Fruit fly (Drosophila melanogaster) whole organism, embryonic: ENCODE results near the gene CG34278.

Experiments
- CG12155 ChIP-seq: fragments of 200-800 bp; sonication (Bioruptor generic); optimal IDR thresholded peaks from 3 replicates; lab custom pipeline; 2016; ENCODE audit warnings: missing biosample characterization, missing genetic modification characterization
- CG31224 ChIP-seq: fragments of 200-800 bp; sonication (Bioruptor generic); IDR thresholded peaks from 2 replicates; pipeline ENCODE4 v1.3.6; 2022; ENCODE audit warnings: missing biosample characterization, missing genetic modification characterization
- D19A ChIP-seq: fragments of 200-800 bp; optimal IDR thresholded peaks from 3 replicates; lab custom pipeline; 2019; ENCODE audit warnings: missing biosample characterization, mild to moderate bottlenecking, missing genetic modification characterization, moderate library complexity
- Mad ChIP-seq: fragments of 200-800 bp; sonication (Bioruptor generic); optimal IDR thresholded peaks from 2 replicates; lab custom pipeline; 2016; ENCODE audit warnings: missing biosample characterization, missing genetic modification characterization
- fru ChIP-seq: fragments of >200 bp; optimal IDR thresholded peaks from 2 replicates; lab custom pipeline; 2017

dm6 chr3R:17117607-17118327 lies 2.5 kb upstream of the CG34278 start:
- TF ChIP-seq Mad (no peak), D19A (peak; percentile 95), fru (lab: Kevin White, UChicago) (no peak), CG31224 (no peak), CG12155 (GFP tag; lab: Kevin White, UChicago) (no peak)
